Fruit fly (Drosophila melanogaster): ENCODE results near the gene CG9568.

DNA sequence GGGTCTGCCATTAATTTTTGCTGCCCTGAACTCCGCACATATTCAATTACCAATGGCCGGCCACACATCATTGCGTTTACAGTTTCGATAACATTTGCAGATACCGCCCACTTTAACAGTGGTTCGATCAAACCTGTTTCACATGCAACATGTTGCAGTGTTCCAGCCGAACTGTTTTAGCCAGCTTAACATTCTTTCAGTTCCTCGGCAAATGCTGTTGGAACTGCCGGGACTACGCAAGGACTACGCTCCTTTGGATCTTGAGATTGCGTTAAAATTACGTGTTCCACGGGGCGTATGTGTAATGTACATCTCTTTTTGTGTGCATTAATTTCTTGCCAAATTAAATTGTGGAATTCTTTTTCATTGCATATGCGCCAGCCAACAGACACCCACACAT is 9.1 kb downstream of the CG9568 start:
- TF ChIP-seq pan (optimal IDR thresholded peaks at IDR 0.05), result no peak
- no peak for TF ChIP-seq usp (GFP tag; optimal IDR thresholded peaks at IDR 0.05)
